Worm (Caenorhabditis elegans) whole organism, L3 larva: Measurements from ENCODE around the gene H08J19.1.
A peak's percentile ranks its signal among the peaks of the same experiment; 100 is the strongest.

Experiments
- R02D3.7 ChIP-seq: fragments of 150-350 bp; optimal IDR thresholded peaks from 2 replicates; lab custom pipeline; 2014; ENCODE audit warnings: missing biosample characterization, missing genetic modification characterization
- aly-2 ChIP-seq: fragments of 150-350 bp; optimal IDR thresholded peaks from 2 replicates; lab custom pipeline; 2014; ENCODE audit warnings: missing biosample characterization, missing genetic modification characterization
- ama-1 ChIP-seq: fragments of 150-350 bp; optimal IDR thresholded peaks from 2 replicates; lab custom pipeline; 2018
- ceh-16 ChIP-seq: sonication (generic microtip); optimal IDR thresholded peaks from 2 replicates; lab custom pipeline; 2017; ENCODE audit warnings: missing biosample characterization, missing genetic modification characterization
- ceh-9 ChIP-seq: sonication (generic microtip); optimal IDR thresholded peaks from 2 replicates; lab custom pipeline; 2018; ENCODE audit warnings: missing biosample characterization, missing genetic modification characterization
- elt-1 ChIP-seq: fragments of 150-350 bp; optimal IDR thresholded peaks from 2 replicates; lab custom pipeline; 2014; ENCODE audit warnings: missing biosample characterization, missing genetic modification characterization
- elt-2 ChIP-seq: sonication (generic microtip); optimal IDR thresholded peaks from 2 replicates; lab custom pipeline; 2016; ENCODE audit warnings: missing genetic modification reagents, mild to moderate bottlenecking, missing genetic modification characterization, missing compliant biosample characterization
- elt-3 ChIP-seq, 3 experiments: fragments of 150-350 bp in 1 of 3; sonication (generic microtip) in 2 of 3; optimal IDR thresholded peaks; 2 replicates in 2 of 3; 4 replicates in 1 of 3; lab custom pipeline; 2014 to 2017; ENCODE audit warnings: missing biosample characterization in 3 of 3, missing genetic modification characterization in 3 of 3
- eor-1 ChIP-seq, 2 experiments: fragments of 150-350 bp; optimal IDR thresholded peaks; 2 replicates each; lab custom pipeline; 2014 to 2018; ENCODE audit warnings: missing biosample characterization in 2 of 2, missing genetic modification characterization in 2 of 2
- fkh-10 ChIP-seq: sonication (generic microtip); optimal IDR thresholded peaks from 2 replicates; lab custom pipeline; 2017; ENCODE audit warnings: missing biosample characterization, missing genetic modification reagents, missing genetic modification characterization
- hmg-11 ChIP-seq: sonication (generic microtip); optimal IDR thresholded peaks from 2 replicates; lab custom pipeline; 2016; ENCODE audit warnings: missing genetic modification characterization, missing compliant biosample characterization
- lin-15B ChIP-seq: fragments of 150-350 bp; optimal IDR thresholded peaks from 2 replicates; lab custom pipeline; 2014; ENCODE audit warnings: missing biosample characterization, missing genetic modification characterization
- lin-39 ChIP-seq: fragments of 150-350 bp; optimal IDR thresholded peaks from 2 replicates; lab custom pipeline; 2018; ENCODE audit warnings: missing biosample characterization, missing genetic modification reagents, missing genetic modification characterization
- lsy-12 ChIP-seq: sonication (generic microtip); optimal IDR thresholded peaks from 2 replicates; lab custom pipeline; 2016; ENCODE audit warnings: mild to moderate bottlenecking, missing genetic modification characterization, missing compliant biosample characterization
- mdl-1 ChIP-seq: fragments of 150-350 bp; optimal IDR thresholded peaks from 2 replicates; lab custom pipeline; 2014; ENCODE audit warnings: missing biosample characterization, missing genetic modification characterization
- mml-1 ChIP-seq: fragments of 150-350 bp; sonication (generic microtip); optimal IDR thresholded peaks from 3 replicates; lab custom pipeline; 2014; ENCODE audit warnings: missing biosample characterization, missing genetic modification characterization
- nfya-1 ChIP-seq: sonication (generic microtip); optimal IDR thresholded peaks from 2 replicates; lab custom pipeline; 2017; ENCODE audit warnings: missing genetic modification characterization, mild to moderate bottlenecking, missing compliant biosample characterization, antibody characterized with exemption, moderate library complexity; ENCODE audit not compliant: insufficient read depth
- nhr-11 ChIP-seq: fragments of 150-350 bp; optimal IDR thresholded peaks from 2 replicates; lab custom pipeline; 2014; ENCODE audit warnings: missing biosample characterization, missing genetic modification characterization
- nhr-12 ChIP-seq: fragments of 150-350 bp; optimal IDR thresholded peaks from 2 replicates; lab custom pipeline; 2014; ENCODE audit warnings: missing biosample characterization, missing genetic modification characterization
- nhr-23 ChIP-seq: fragments of 150-350 bp; optimal IDR thresholded peaks from 2 replicates; lab custom pipeline; 2014; ENCODE audit warnings: missing biosample characterization, missing genetic modification reagents, missing genetic modification characterization
- nhr-237 ChIP-seq: fragments of 150-350 bp; optimal IDR thresholded peaks from 2 replicates; lab custom pipeline; 2014; ENCODE audit warnings: missing biosample characterization, missing genetic modification characterization
- nhr-25 ChIP-seq: sonication (generic microtip); optimal IDR thresholded peaks from 2 replicates; lab custom pipeline; 2017; ENCODE audit warnings: missing biosample characterization, missing genetic modification characterization
- nhr-28 ChIP-seq: fragments of 150-350 bp; optimal IDR thresholded peaks from 2 replicates; lab custom pipeline; 2014; ENCODE audit warnings: missing biosample characterization, missing genetic modification characterization
- nhr-43 ChIP-seq: sonication (generic microtip); optimal IDR thresholded peaks from 2 replicates; lab custom pipeline; 2016; ENCODE audit warnings: mild to moderate bottlenecking, missing genetic modification characterization, missing compliant biosample characterization; ENCODE audit not compliant: poor library complexity, severe bottlenecking
- nhr-67 ChIP-seq: fragments of 150-350 bp; optimal IDR thresholded peaks from 2 replicates; lab custom pipeline; 2014; ENCODE audit warnings: missing biosample characterization, missing genetic modification characterization
- nhr-76 ChIP-seq: fragments of 150-350 bp; sonication (generic microtip); optimal IDR thresholded peaks from 5 replicates; lab custom pipeline; 2014; ENCODE audit warnings: missing biosample characterization, missing genetic modification characterization
- pha-4 ChIP-seq: fragments of 150-350 bp; optimal IDR thresholded peaks from 2 replicates; lab custom pipeline; 2014; ENCODE audit warnings: missing biosample characterization, missing genetic modification reagents, missing genetic modification characterization
- pqm-1 ChIP-seq: fragments of 150-350 bp; optimal IDR thresholded peaks from 2 replicates; lab custom pipeline; 2017; ENCODE audit warnings: missing biosample characterization, missing genetic modification characterization, inconsistent platforms
- sea-2 ChIP-seq: fragments of 150-350 bp; sonication (generic microtip); optimal IDR thresholded peaks from 4 replicates; lab custom pipeline; 2014; ENCODE audit warnings: missing biosample characterization, missing genetic modification reagents, missing genetic modification characterization
- skn-1 ChIP-seq: fragments of 150-350 bp; optimal IDR thresholded peaks from 2 replicates; lab custom pipeline; 2014; ENCODE audit warnings: missing biosample characterization, missing genetic modification characterization
- snpc-4 ChIP-seq: fragments of 150-350 bp; optimal IDR thresholded peaks from 2 replicates; lab custom pipeline; 2014; ENCODE audit warnings: missing biosample characterization, missing genetic modification characterization
- tbx-2 ChIP-seq: sonication (generic microtip); optimal IDR thresholded peaks from 2 replicates; lab custom pipeline; 2016; ENCODE audit warnings: mild to moderate bottlenecking, missing genetic modification characterization, missing compliant biosample characterization
- unc-62 ChIP-seq: fragments of 150-350 bp; sonication (generic microtip); optimal IDR thresholded peaks from 4 replicates; lab custom pipeline; 2014; ENCODE audit warnings: missing biosample characterization, missing genetic modification reagents, missing genetic modification characterization
- ztf-4 ChIP-seq: fragments of 150-350 bp; optimal IDR thresholded peaks from 2 replicates; lab custom pipeline; 2014; ENCODE audit warnings: missing biosample characterization, missing genetic modification characterization

The H08J19.1 gene

DNA sequence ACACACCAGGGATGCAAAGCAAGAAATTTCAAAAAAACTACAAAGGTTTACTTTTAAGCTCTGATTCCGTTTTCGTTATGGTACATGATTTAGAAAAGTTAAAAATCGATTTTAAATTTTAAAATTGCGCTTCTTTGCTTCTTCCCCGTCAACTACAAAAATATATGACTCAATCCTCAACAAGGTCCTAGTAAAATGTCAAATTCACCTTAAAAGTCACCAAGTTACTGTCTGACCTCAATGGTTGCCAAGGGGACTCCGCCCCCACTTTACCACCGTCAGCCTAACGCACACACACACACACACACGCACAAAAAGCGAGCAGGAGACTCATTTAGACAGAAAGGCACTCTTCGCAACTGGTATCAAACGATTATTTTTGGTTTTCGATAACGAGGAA, 38.7 kb downstream of the H08J19.1 start, which contains the start of gene gpn-1:
Gene gpn-1 (plus strand): TSS at position 301 of the 400 bp plus-strand sequence.
- TF ChIP-seq nhr-12 (tag; lab: Kevin White, UChicago), result no peak
- TF ChIP-seq nhr-28 (tag; lab: Kevin White, UChicago), result no peak
- TF ChIP-seq eor-1 (tag; optimal IDR thresholded peaks at IDR 0.05; lab: Kevin White, UChicago), result no peak
- no peak for TF ChIP-seq nfya-1 (tag; lab: Kevin White, UChicago)
- TF ChIP-seq mml-1, result no peak
- TF ChIP-seq elt-1 (tag; lab: Kevin White, UChicago), result no peak
- TF ChIP-seq nhr-11 (tag; lab: Kevin White, UChicago), result no peak
- TF ChIP-seq lin-15B (tag; lab: Kevin White, UChicago), result no peak
- no peak for TF ChIP-seq lsy-12
- TF ChIP-seq tbx-2 (tag; lab: Kevin White, UChicago), result no peak
- TF ChIP-seq nhr-76 (tag; lab: Kevin White, UChicago), result no peak
- TF ChIP-seq ceh-16 (tag; lab: Kevin White, UChicago), result no peak
- TF ChIP-seq elt-3 (tag; optimal IDR thresholded peaks at IDR 0.05; lab: Kevin White, UChicago), result no peak
- TF ChIP-seq ceh-9 (tag; lab: Kevin White, UChicago), result no peak
- no peak for TF ChIP-seq ama-1
- no peak for TF ChIP-seq pqm-1 (tag; lab: Kevin White, UChicago)
- TF ChIP-seq fkh-10 (GFP tag; lab: Kevin White, UChicago), result no peak
- TF ChIP-seq unc-62 (GFP tag; lab: Kevin White, UChicago), result no peak

- TF ChIP-seq unc-62 (GFP tag; lab: Kevin White, UChicago) (no peak), elt-2 (tag; lab: Kevin White, UChicago) (peak; percentile 61), aly-2 (no peak), nhr-25 (tag; lab: Kevin White, UChicago) (no peak), nhr-237 (tag; lab: Kevin White, UChicago) (no peak), ama-1 (no peak), nfya-1 (tag; lab: Kevin White, UChicago) (no peak), ceh-9 (tag; lab: Kevin White, UChicago) (no peak), hmg-11 (tag; lab: Kevin White, UChicago) (peak; percentile 1), snpc-4 (tag; lab: Kevin White, UChicago) (no peak), ztf-4 (no peak), elt-1 (tag; lab: Kevin White, UChicago) (no peak), pqm-1 (tag; lab: Kevin White, UChicago) (peak; percentile 61), sea-2 (GFP tag; lab: Kevin White, UChicago) (no peak), mdl-1 (tag; lab: Kevin White, UChicago) (no peak), pha-4 (tag; lab: Kevin White, UChicago) (peak; percentile 21), nhr-23 (no peak), R02D3.7 (no peak), nhr-28 (tag; lab: Kevin White, UChicago) (no peak), lin-39 (tag; lab: Kevin White, UChicago) (no peak)
Observed at ce11 chrX:15689244-15689643, 46.5 kb downstream of the H08J19.1 start, which contains the start of gene C03H12.1. C03H12.1 (plus strand) TSS chrX:15689449.

- TF ChIP-seq nhr-12 (tag; lab: Kevin White, UChicago) (no peak), skn-1 (tag; lab: Kevin White, UChicago) (no peak), nhr-43 (tag; lab: Kevin White, UChicago) (no peak), lsy-12 (no peak), ztf-4 (no peak), elt-1 (tag; lab: Kevin White, UChicago) (no peak), nhr-67 (tag; lab: Kevin White, UChicago) (no peak), pha-4 (tag; lab: Kevin White, UChicago) (no peak), nfya-1 (tag; lab: Kevin White, UChicago) (no peak), ama-1 (no peak), nhr-237 (tag; lab: Kevin White, UChicago) (no peak)
Observed at ce11 chrX:15693466-15693865, 50.7 kb downstream of the H08J19.1 start.
